Worm (Caenorhabditis elegans) whole organism, late embryonic: ENCODE data around the gene Y66D12A.11.

Source experiments
- C38D4.7 ChIP-seq: fragments of 200-800 bp; sonication (Bioruptor generic); optimal IDR thresholded peaks from 2 replicates; lab custom pipeline; 2018; ENCODE audit warnings: mild to moderate bottlenecking, missing genetic modification characterization, moderate library complexity, missing compliant biosample characterization
- F13H6.1 ChIP-seq: sonication (generic microtip); optimal IDR thresholded peaks from 2 replicates; lab custom pipeline; 2016; ENCODE audit warnings: missing genetic modification characterization, missing compliant biosample characterization
- Y22D7AL.16 ChIP-seq: sonication (generic microtip); optimal IDR thresholded peaks from 2 replicates; lab custom pipeline; 2016; ENCODE audit warnings: missing genetic modification characterization, missing compliant biosample characterization
- ahr-1 ChIP-seq: sonication (generic microtip); optimal IDR thresholded peaks from 2 replicates; lab custom pipeline; 2016; ENCODE audit warnings: missing genetic modification characterization, missing compliant biosample characterization
- ceh-14 ChIP-seq: sonication (generic microtip); optimal IDR thresholded peaks from 2 replicates; lab custom pipeline; 2016; ENCODE audit warnings: missing genotype, missing genetic modification characterization, missing compliant biosample characterization
- ceh-18 ChIP-seq: sonication (generic microtip); optimal IDR thresholded peaks from 2 replicates; lab custom pipeline; 2016; ENCODE audit warnings: missing genetic modification characterization, missing compliant biosample characterization
- ceh-19 ChIP-seq: fragments of 200-800 bp; sonication (Bioruptor generic); optimal IDR thresholded peaks from 2 replicates; lab custom pipeline; 2018; ENCODE audit warnings: mild to moderate bottlenecking, missing genetic modification characterization, missing compliant biosample characterization
- ceh-2 ChIP-seq: sonication (generic microtip); optimal IDR thresholded peaks from 2 replicates; lab custom pipeline; 2016; ENCODE audit warnings: missing genotype, missing genetic modification characterization, missing compliant biosample characterization
- ceh-24 ChIP-seq: sonication (generic microtip); optimal IDR thresholded peaks from 2 replicates; lab custom pipeline; 2016; ENCODE audit warnings: mild to moderate bottlenecking, missing genetic modification characterization, missing compliant biosample characterization
- ceh-34 ChIP-seq: sonication (generic microtip); optimal IDR thresholded peaks from 2 replicates; lab custom pipeline; 2016; ENCODE audit warnings: mild to moderate bottlenecking, missing genetic modification characterization, missing compliant biosample characterization
- ceh-48 ChIP-seq: sonication (generic microtip); optimal IDR thresholded peaks from 2 replicates; lab custom pipeline; 2016; ENCODE audit warnings: missing genetic modification characterization, inconsistent platforms, missing compliant biosample characterization
- ceh-6 ChIP-seq: fragments of 200-800 bp; sonication (Bioruptor generic); optimal IDR thresholded peaks from 2 replicates; lab custom pipeline; 2018; ENCODE audit warnings: mild to moderate bottlenecking, missing genetic modification characterization, missing compliant biosample characterization
- ceh-9 ChIP-seq: sonication (generic microtip); optimal IDR thresholded peaks from 2 replicates; lab custom pipeline; 2016; ENCODE audit warnings: mild to moderate bottlenecking, missing genetic modification characterization, inconsistent platforms, missing compliant biosample characterization
- che-1 ChIP-seq: sonication (generic microtip); optimal IDR thresholded peaks from 2 replicates; lab custom pipeline; 2016; ENCODE audit warnings: mild to moderate bottlenecking, missing genetic modification characterization, missing compliant biosample characterization
- dmd-4 ChIP-seq: sonication (generic microtip); optimal IDR thresholded peaks from 2 replicates; lab custom pipeline; 2016; ENCODE audit warnings: borderline replicate concordance, missing genetic modification characterization, missing compliant biosample characterization
- elt-4 ChIP-seq: sonication (generic microtip); optimal IDR thresholded peaks from 2 replicates; lab custom pipeline; 2016; ENCODE audit warnings: missing genetic modification characterization, missing compliant biosample characterization
- fkh-6 ChIP-seq: sonication (generic microtip); optimal IDR thresholded peaks from 2 replicates; lab custom pipeline; 2016; ENCODE audit warnings: missing genetic modification characterization, missing compliant biosample characterization
- hlh-30 ChIP-seq: sonication (generic microtip); optimal IDR thresholded peaks from 2 replicates; lab custom pipeline; 2017; ENCODE audit warnings: antibody characterized with exemption, missing genetic modification characterization, missing compliant biosample characterization; ENCODE audit not compliant: insufficient read depth
- hlh-8 ChIP-seq: sonication (generic microtip); optimal IDR thresholded peaks from 2 replicates; lab custom pipeline; 2016; ENCODE audit warnings: missing genotype, missing genetic modification characterization, missing compliant biosample characterization
- lim-6 ChIP-seq: sonication (generic microtip); optimal IDR thresholded peaks from 2 replicates; lab custom pipeline; 2016; ENCODE audit warnings: missing genetic modification characterization, missing compliant biosample characterization
- lin-11 ChIP-seq: fragments of 200-800 bp; sonication (Bioruptor generic); optimal IDR thresholded peaks from 2 replicates; lab custom pipeline; 2018; ENCODE audit warnings: mild to moderate bottlenecking, missing genetic modification characterization, missing compliant biosample characterization
- madf-2 ChIP-seq: sonication (generic microtip); optimal IDR thresholded peaks from 2 replicates; lab custom pipeline; 2017; ENCODE audit warnings: missing genetic modification characterization, missing compliant biosample characterization
- mec-3 ChIP-seq: sonication (generic microtip); optimal IDR thresholded peaks from 2 replicates; lab custom pipeline; 2016; ENCODE audit warnings: borderline replicate concordance, missing genetic modification characterization, missing compliant biosample characterization
- pax-1 ChIP-seq: fragments of 150-350 bp; optimal IDR thresholded peaks from 2 replicates; lab custom pipeline; 2014; ENCODE audit warnings: missing biosample characterization, missing genetic modification characterization
- pha-2 ChIP-seq: sonication (generic microtip); optimal IDR thresholded peaks from 2 replicates; lab custom pipeline; 2017; ENCODE audit warnings: mild to moderate bottlenecking, missing genetic modification characterization, missing compliant biosample characterization
- pha-4 ChIP-seq: fragments of 150-350 bp; optimal IDR thresholded peaks from 2 replicates; lab custom pipeline; 2018; ENCODE audit warnings: missing biosample characterization, missing genetic modification reagents, missing genetic modification characterization
- ref-2 ChIP-seq: sonication (generic microtip); optimal IDR thresholded peaks from 2 replicates; lab custom pipeline; 2016; ENCODE audit warnings: missing genetic modification characterization, missing compliant biosample characterization
- rnt-1 ChIP-seq: sonication (generic microtip); optimal IDR thresholded peaks from 2 replicates; lab custom pipeline; 2016; ENCODE audit warnings: missing genetic modification characterization, missing compliant biosample characterization
- sdc-2 ChIP-seq: sonication (generic microtip); optimal IDR thresholded peaks from 2 replicates; lab custom pipeline; 2016; ENCODE audit warnings: missing genotype, missing genetic modification characterization, missing compliant biosample characterization
- sox-2 ChIP-seq: fragments of 200-800 bp; sonication (Bioruptor generic); IDR thresholded peaks from 2 replicates; pipeline ENCODE4 v1.3.6; 2022; ENCODE audit warnings: missing genetic modification reagents, missing genetic modification characterization, missing compliant biosample characterization
- syd-9 ChIP-seq: sonication (generic microtip); optimal IDR thresholded peaks from 2 replicates; lab custom pipeline; 2016; ENCODE audit warnings: mild to moderate bottlenecking, missing genetic modification characterization, moderate library complexity, missing compliant biosample characterization
- tbx-2 ChIP-seq: sonication (generic microtip); optimal IDR thresholded peaks from 2 replicates; lab custom pipeline; 2016; ENCODE audit warnings: missing genetic modification characterization, missing compliant biosample characterization
- unc-42 ChIP-seq: sonication (generic microtip); optimal IDR thresholded peaks from 2 replicates; lab custom pipeline; 2016; ENCODE audit warnings: missing genotype, missing genetic modification characterization, missing compliant biosample characterization
- unc-55 ChIP-seq: sonication (generic microtip); optimal IDR thresholded peaks from 2 replicates; lab custom pipeline; 2017; ENCODE audit warnings: missing biosample characterization, missing genetic modification reagents, missing genetic modification characterization
- zip-5 ChIP-seq: sonication (generic microtip); optimal IDR thresholded peaks from 2 replicates; lab custom pipeline; 2016; ENCODE audit warnings: missing genetic modification characterization, missing compliant biosample characterization

Y66D12A.11 gene

DNA sequence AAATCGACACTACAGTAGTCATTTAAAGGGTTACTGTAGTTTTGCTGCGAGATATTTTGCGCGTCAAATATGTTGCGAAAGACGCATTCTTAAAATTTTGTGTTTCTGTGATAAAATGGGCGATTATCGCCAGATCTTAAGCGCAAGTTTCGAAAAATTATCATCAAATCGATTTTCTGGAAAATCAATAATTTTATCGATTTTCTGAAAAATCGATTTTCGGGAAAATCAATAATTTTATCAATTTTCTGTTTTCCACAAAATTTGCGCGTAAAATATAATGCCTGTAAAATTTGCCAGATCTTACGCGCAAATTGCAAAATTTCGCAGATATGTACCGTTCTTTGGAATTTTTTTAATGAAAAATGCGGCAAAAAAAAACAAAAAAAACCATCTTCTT lies 28.8 kb downstream of the Y66D12A.11 start:
- TF ChIP-seq ceh-9 (tag; lab: Kevin White, UChicago) (no peak), unc-42 (tag; lab: Kevin White, UChicago) (no peak), rnt-1 (tag; lab: Kevin White, UChicago) (no peak), ceh-48 (tag; lab: Kevin White, UChicago) (peak; percentile 13), ceh-18 (tag; lab: Kevin White, UChicago) (no peak), lin-11 (tag; lab: Kevin White, UChicago) (no peak), ahr-1 (tag; lab: Kevin White, UChicago) (no peak), fkh-6 (tag; lab: Kevin White, UChicago) (no peak), pax-1 (tag; lab: Kevin White, UChicago) (no peak)

DNA sequence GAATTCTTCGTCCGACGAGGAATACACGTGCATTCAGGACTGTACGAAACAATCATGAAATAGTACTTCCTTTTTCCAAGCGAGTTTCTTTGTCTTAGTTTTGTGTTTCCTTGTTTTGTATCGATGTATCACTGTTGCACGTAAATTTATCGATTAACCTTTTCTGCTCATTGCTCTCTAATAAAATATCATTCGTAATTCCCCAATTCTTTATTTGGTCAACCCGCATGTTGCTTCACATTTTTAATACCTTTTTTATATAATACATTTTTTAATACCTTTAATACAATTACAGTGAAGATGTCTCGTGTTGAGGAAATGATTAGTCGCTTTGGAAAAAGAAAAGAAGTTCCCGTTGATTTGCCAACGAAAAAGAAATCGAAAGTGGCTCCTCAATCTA lies 44.6 kb downstream of the Y66D12A.11 start, which contains the start of gene Y66D12A.1:
Y66D12A.1 (plus strand) TSS at position 301 of the 400 bp plus-strand sequence.
- TF ChIP-seq ceh-14 (tag; lab: Kevin White, UChicago) (no peak), ceh-6 (no peak), syd-9 (tag; lab: Kevin White, UChicago) (no peak), che-1 (tag; lab: Kevin White, UChicago) (no peak), ceh-2 (tag; lab: Kevin White, UChicago) (no peak), madf-2 (tag; lab: Kevin White, UChicago) (no peak), pha-4 (tag; lab: Kevin White, UChicago) (no peak), dmd-4 (tag; lab: Kevin White, UChicago) (no peak), unc-55 (GFP tag; lab: Kevin White, UChicago) (no peak), Y22D7AL.16 (tag; lab: Kevin White, UChicago) (no peak)

ce11 chrIII:11609568-11609967 lies 46.3 kb downstream of the Y66D12A.11 start, which contains the start of gene Y66D12A.30:
TSS of gene Y66D12A.30 (plus strand) at chrIII:11609868.
- TF ChIP-seq dmd-4 (tag; lab: Kevin White, UChicago) (no peak), madf-2 (tag; lab: Kevin White, UChicago) (no peak), ceh-19 (GFP tag; lab: Kevin White, UChicago) (no peak), zip-5 (tag; lab: Kevin White, UChicago) (no peak), tbx-2 (tag; lab: Kevin White, UChicago) (no peak), mec-3 (tag; lab: Kevin White, UChicago) (no peak), hlh-8 (tag; lab: Kevin White, UChicago) (no peak), ceh-2 (tag; lab: Kevin White, UChicago) (no peak), sdc-2 (tag; lab: Kevin White, UChicago) (no peak)

ce11 chrIII:11611618-11612247 lies 48.5 kb downstream of the Y66D12A.11 start:
- TF ChIP-seq rnt-1 (tag; lab: Kevin White, UChicago) (no peak), elt-4 (peak; percentile 73)
- TF ChIP-seq, all 69 proteins: peak for 1

- TF ChIP-seq che-1 (tag; lab: Kevin White, UChicago) (no peak), ceh-24 (no peak), sox-2 (no peak), hlh-30 (tag; lab: Kevin White, UChicago) (no peak), F13H6.1 (no peak), rnt-1 (tag; lab: Kevin White, UChicago) (no peak), pha-2 (tag; lab: Kevin White, UChicago) (no peak), ceh-14 (tag; lab: Kevin White, UChicago) (no peak), lim-6 (tag; lab: Kevin White, UChicago) (no peak), ref-2 (tag; lab: Kevin White, UChicago) (no peak), C38D4.7 (no peak), ceh-34 (no peak), elt-4 (no peak)
- TF ChIP-seq, all 69 proteins: peak for 0
These were observed 49.1 kb downstream of the Y66D12A.11 start, which contains the start of the genes Y66A7A.9 and Y66A7A.4 for ce11 chrIII:11612371-11612770. TSS of gene Y66A7A.9 (minus strand) at chrIII:11612471. TSS of gene Y66A7A.4 (plus strand) at chrIII:11612607.
